Fruit fly (Drosophila melanogaster): Measurements from ENCODE around the gene CG4119.
A peak's percentile ranks its signal among the peaks of the same experiment; 100 is the strongest.

The CG4119 gene

DNA sequence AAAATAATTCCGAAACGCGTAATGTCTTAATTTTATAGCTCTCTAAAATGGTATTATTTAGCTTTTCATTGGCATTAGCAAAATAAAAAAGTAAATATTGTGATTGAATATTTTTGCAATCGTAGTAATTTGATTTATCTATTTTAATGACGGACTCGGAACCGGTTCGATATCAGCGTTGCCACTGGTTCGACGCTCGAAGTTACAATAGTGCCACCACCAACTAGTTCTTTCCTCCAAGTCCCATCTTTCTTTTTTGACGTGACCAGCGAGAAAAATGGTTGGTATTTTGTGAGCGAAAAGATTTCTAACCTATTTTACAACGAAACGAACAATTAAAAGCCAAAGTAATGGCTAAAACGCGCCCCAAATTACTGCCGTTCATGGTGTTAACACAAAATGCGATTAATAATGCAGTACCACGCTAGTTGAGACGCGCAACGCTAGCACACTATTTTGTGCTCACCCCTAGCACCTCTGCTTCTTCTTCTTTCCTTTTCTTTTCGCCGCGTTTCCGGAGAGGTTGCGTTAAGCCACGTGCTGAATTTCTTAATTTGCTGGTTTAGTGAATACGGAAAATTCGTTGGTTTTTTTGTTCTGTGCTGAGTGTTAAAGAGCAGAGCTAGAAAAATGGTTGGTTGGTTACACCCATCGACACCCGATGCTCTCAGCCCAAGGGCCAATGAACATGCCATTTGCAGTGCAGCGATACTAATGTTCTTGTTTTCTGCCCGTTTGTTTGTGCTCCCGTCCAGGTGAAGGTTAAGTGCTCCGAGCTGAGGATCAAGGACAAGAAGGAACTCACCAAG lies 6.6 kb downstream of the CG4119 start, which contains the start of gene RpL35 (continued):
- peak; percentile 43 for TF ChIP-seq kah (GFP tag; optimal IDR thresholded peaks at IDR 0.05)
- TF ChIP-seq Aef1 (GFP tag; IDR thresholded peaks at IDR 0.05) = no peak
- TF ChIP-seq CG11695 (GFP tag; IDR thresholded peaks at IDR 0.05) = 0 out of 3 replicates have a peak, but pooled peaks have one; percentile 23
- TF ChIP-seq CG15696 (tag; optimal IDR thresholded peaks at IDR 0.05) = peak; percentile 7
- peak; percentile 28 for TF ChIP-seq B-H2 (GFP tag; optimal IDR thresholded peaks at IDR 0.05)
- TF ChIP-seq cas (GFP tag; IDR thresholded peaks at IDR 0.05) = no peak
- TF ChIP-seq CG31388 (GFP tag; optimal IDR thresholded peaks at IDR 0.05) = no peak
- TF ChIP-seq tx (GFP tag; optimal IDR thresholded peaks at IDR 0.05) = no peak
- peak; percentile 42 for TF ChIP-seq CG10267 (tag; optimal IDR thresholded peaks at IDR 0.05)
- TF ChIP-seq D (optimal IDR thresholded peaks at IDR 0.05) = peak; percentile 53
- peak; percentile 12 for TF ChIP-seq D (GFP tag; optimal IDR thresholded peaks at IDR 0.05)
- TF ChIP-seq Dip2 (GFP tag; IDR thresholded peaks at IDR 0.05) = no peak
- peak; percentile 73 for TF ChIP-seq BtbVII (GFP tag; optimal IDR thresholded peaks at IDR 0.05)
- TF ChIP-seq az2 (GFP tag; optimal IDR thresholded peaks at IDR 0.05) = no peak
- peak; percentile 5 for TF ChIP-seq CG8924 (tag; optimal IDR thresholded peaks at IDR 0.05)
- no peak for TF ChIP-seq Gsc (GFP tag; IDR thresholded peaks at IDR 0.05)
- TF ChIP-seq CG12769 (tag; optimal IDR thresholded peaks at IDR 0.05) = peak; percentile 61
- TF ChIP-seq gro (GFP tag; optimal IDR thresholded peaks at IDR 0.05) = no peak
- no peak for TF ChIP-seq CG8765 (GFP tag; IDR thresholded peaks at IDR 0.05)
- peak; percentile 47; the same call in 1 of the 3 replicates for TF ChIP-seq zfh1 (GFP tag; IDR thresholded peaks at IDR 0.05)
- no peak for TF ChIP-seq CG6689 (GFP tag; IDR thresholded peaks at IDR 0.05)
- no peak for TF ChIP-seq CG7963 (GFP tag; IDR thresholded peaks at IDR 0.05; ENCODE audit: partially characterized antibody)
- no peak for TF ChIP-seq wor (GFP tag; IDR thresholded peaks at IDR 0.05)
- peak; percentile 33 for TF ChIP-seq CG18619 (GFP tag; optimal IDR thresholded peaks at IDR 0.05)
- TF ChIP-seq Dref (GFP tag; IDR thresholded peaks at IDR 0.05) = peak; percentile 60
- TF ChIP-seq kay (GFP tag; optimal IDR thresholded peaks at IDR 0.05) = no peak
- TF ChIP-seq da (GFP tag; optimal IDR thresholded peaks at IDR 0.05) = no peak
- TF ChIP-seq CG6813 (GFP tag; optimal IDR thresholded peaks at IDR 0.05) = peak; percentile 45
- no peak for TF ChIP-seq hkb (optimal IDR thresholded peaks at IDR 0.05)
- peak; percentile 35; the same call in 1 of the 2 replicates for TF ChIP-seq hkb (GFP tag; IDR thresholded peaks at IDR 0.05)
- TF ChIP-seq H2.0 (GFP tag; IDR thresholded peaks at IDR 0.05) = no peak
- TF ChIP-seq CG33213 (GFP tag; optimal IDR thresholded peaks at IDR 0.05) = peak; percentile 6
- no peak for TF ChIP-seq CG17802 (tag; optimal IDR thresholded peaks at IDR 0.05)
- 0 out of 2 replicates have a peak, but pooled peaks have one; percentile 47 for TF ChIP-seq unc-4 (GFP tag; IDR thresholded peaks at IDR 0.05; ENCODE audit: partially characterized antibody)
- peak; percentile 37 for TF ChIP-seq CG17359 (tag; optimal IDR thresholded peaks at IDR 0.05)
- TF ChIP-seq disco-r (GFP tag; optimal IDR thresholded peaks at IDR 0.05) = no peak
- TF ChIP-seq vnd (GFP tag; IDR thresholded peaks at IDR 0.05; ENCODE audit: partially characterized antibody) = peak; percentile 38; the same call in 1 of the 3 replicates
- TF ChIP-seq knrl (GFP tag; IDR thresholded peaks at IDR 0.05; ENCODE audit: partially characterized antibody) = peak; percentile 65
- TF ChIP-seq CG12104 (GFP tag; optimal IDR thresholded peaks at IDR 0.05) = no peak
- no peak for TF ChIP-seq CG17568 (GFP tag; optimal IDR thresholded peaks at IDR 0.05)
- TF ChIP-seq CG32772 (GFP tag; IDR thresholded peaks at IDR 0.05) = no peak
- TF ChIP-seq fd64A (GFP tag; optimal IDR thresholded peaks at IDR 0.05) = peak; percentile 50
- no peak for TF ChIP-seq trem (tag; optimal IDR thresholded peaks at IDR 0.05)
- TF ChIP-seq Hr39 (optimal IDR thresholded peaks at IDR 0.05) = no peak
- no peak for TF ChIP-seq CG11093 (GFP tag; IDR thresholded peaks at IDR 0.05)
- TF ChIP-seq corto (GFP tag; optimal IDR thresholded peaks at IDR 0.05) = no peak
- TF ChIP-seq seq (GFP tag; IDR thresholded peaks at IDR 0.05) = no peak
- TF ChIP-seq sug (tag; optimal IDR thresholded peaks at IDR 0.05) = peak; percentile 55
- TF ChIP-seq phol (tag; optimal IDR thresholded peaks at IDR 0.05) = peak; percentile 57
- no peak for TF ChIP-seq CG14860 (GFP tag; IDR thresholded peaks at IDR 0.05; ENCODE audit: partially characterized antibody)

Data from whole organism, embryonic.